Worm (Caenorhabditis elegans) whole organism, L1 larva: ENCODE measurements around the gene atg-9.
A peak's percentile ranks its signal among the peaks of the same experiment; 100 is the strongest.

Source experiments
- C34B4.2 ChIP-seq: sonication (generic microtip); optimal IDR thresholded peaks from 2 replicates; lab custom pipeline; 2017; ENCODE audit warnings: mild to moderate bottlenecking, missing genetic modification characterization, missing compliant biosample characterization
- Y116A8C.19 ChIP-seq: sonication (generic microtip); optimal IDR thresholded peaks from 2 replicates; lab custom pipeline; 2016; ENCODE audit warnings: missing compliant biosample characterization, missing genetic modification characterization, borderline replicate concordance
- ama-1 ChIP-seq: fragments of 150-350 bp; optimal IDR thresholded peaks from 2 replicates; lab custom pipeline; 2014
- ceh-88 ChIP-seq: fragments of 200-800 bp; sonication (Bioruptor generic); IDR thresholded peaks from 2 replicates; pipeline ENCODE4 v1.3.6; 2022; ENCODE audit warnings: missing genetic modification characterization, missing compliant biosample characterization
- ceh-90 ChIP-seq: sonication (generic microtip); optimal IDR thresholded peaks from 2 replicates; lab custom pipeline; 2016; ENCODE audit warnings: missing genetic modification characterization, missing compliant biosample characterization
- ces-1 ChIP-seq: fragments of 150-350 bp; optimal IDR thresholded peaks from 2 replicates; lab custom pipeline; 2014; ENCODE audit warnings: missing biosample characterization, missing genetic modification reagents, missing genetic modification characterization
- dsc-1 ChIP-seq: sonication (generic microtip); optimal IDR thresholded peaks from 2 replicates; lab custom pipeline; 2016; ENCODE audit warnings: mild to moderate bottlenecking, missing genetic modification characterization, missing compliant biosample characterization
- efl-1 ChIP-seq, 4 experiments: fragments of 150-350 bp; optimal IDR thresholded peaks in 3 of 4; peaks in 1 of 4; 1 replicate in 1 of 4; 2 replicates in 3 of 4; lab custom pipeline; 2014; ENCODE audit warnings: missing biosample characterization in 2 of 4, missing genetic modification characterization in 2 of 4, missing genetic modification reagents in 2 of 4
- egl-13 ChIP-seq: sonication (generic microtip); optimal IDR thresholded peaks from 2 replicates; lab custom pipeline; 2016; ENCODE audit warnings: missing genotype, missing genetic modification reagents, missing genetic modification characterization, missing compliant biosample characterization
- elt-2 ChIP-seq: sonication (generic microtip); optimal IDR thresholded peaks from 2 replicates; lab custom pipeline; 2016; ENCODE audit warnings: missing genetic modification characterization, mild to moderate bottlenecking, inconsistent platforms, missing compliant biosample characterization, missing genetic modification reagents
- ets-5 ChIP-seq: fragments of 200-800 bp; sonication (Bioruptor generic); IDR thresholded peaks from 2 replicates; pipeline ENCODE4 v1.3.6; 2022; ENCODE audit warnings: missing genetic modification characterization, missing compliant biosample characterization
- fkh-4 ChIP-seq: sonication (generic microtip); optimal IDR thresholded peaks from 2 replicates; lab custom pipeline; 2016; ENCODE audit warnings: missing compliant biosample characterization, missing genetic modification characterization, borderline replicate concordance
- fkh-8 ChIP-seq: sonication (generic microtip); optimal IDR thresholded peaks from 2 replicates; lab custom pipeline; 2016; ENCODE audit warnings: mild to moderate bottlenecking, missing genetic modification characterization, missing compliant biosample characterization
- fos-1 ChIP-seq: fragments of 150-350 bp; optimal IDR thresholded peaks from 2 replicates; lab custom pipeline; 2014; ENCODE audit warnings: missing biosample characterization, missing genetic modification characterization
- hlh-4 ChIP-seq: sonication (generic microtip); optimal IDR thresholded peaks from 2 replicates; lab custom pipeline; 2016; ENCODE audit warnings: mild to moderate bottlenecking, missing genetic modification characterization, missing compliant biosample characterization
- irx-1 ChIP-seq: sonication (generic microtip); optimal IDR thresholded peaks from 2 replicates; lab custom pipeline; 2016; ENCODE audit warnings: missing genetic modification characterization, missing compliant biosample characterization
- isw-1 ChIP-seq: fragments of 200-800 bp; sonication (Bioruptor generic); IDR thresholded peaks from 2 replicates; pipeline ENCODE4 v1.3.6; 2022; ENCODE audit warnings: missing genetic modification characterization, missing compliant biosample characterization
- lin-35 ChIP-seq, 2 experiments: fragments of 150-350 bp; optimal IDR thresholded peaks; 2 replicates each; lab custom pipeline; 2014; ENCODE audit warnings: missing biosample characterization in 2 of 2, missing genetic modification characterization in 2 of 2, missing genetic modification reagents in 2 of 2
- lsy-2 ChIP-seq, 2 experiments: fragments of 150-350 bp; optimal IDR thresholded peaks; 2 replicates each; lab custom pipeline; 2014; ENCODE audit warnings: missing biosample characterization in 2 of 2, missing genetic modification characterization in 2 of 2
- mab-9 ChIP-seq: fragments of 200-800 bp; sonication (Bioruptor generic); IDR thresholded peaks from 2 replicates; pipeline ENCODE4 v1.3.6; 2022; ENCODE audit warnings: missing genetic modification reagents, missing genetic modification characterization, missing compliant biosample characterization
- mef-2 ChIP-seq: fragments of 150-350 bp; optimal IDR thresholded peaks from 2 replicates; lab custom pipeline; 2014; ENCODE audit warnings: missing biosample characterization, missing genetic modification characterization
- nhr-20 ChIP-seq: sonication (generic microtip); optimal IDR thresholded peaks from 2 replicates; lab custom pipeline; 2016; ENCODE audit warnings: mild to moderate bottlenecking, missing genetic modification characterization, missing compliant biosample characterization
- nhr-237 ChIP-seq: fragments of 150-350 bp; optimal IDR thresholded peaks from 2 replicates; lab custom pipeline; 2014; ENCODE audit warnings: missing biosample characterization, missing genetic modification characterization
- nhr-28 ChIP-seq: fragments of 150-350 bp; optimal IDR thresholded peaks from 2 replicates; lab custom pipeline; 2014; ENCODE audit warnings: missing biosample characterization, missing genetic modification characterization
- nhr-47 ChIP-seq: sonication (generic microtip); optimal IDR thresholded peaks from 2 replicates; lab custom pipeline; 2016; ENCODE audit warnings: mild to moderate bottlenecking, missing genetic modification characterization, moderate library complexity, missing compliant biosample characterization
- nhr-71 ChIP-seq: sonication (generic microtip); optimal IDR thresholded peaks from 2 replicates; lab custom pipeline; 2016; ENCODE audit warnings: mild to moderate bottlenecking, missing genetic modification characterization, moderate library complexity, missing compliant biosample characterization
- nhr-85 ChIP-seq: sonication (generic microtip); peaks from one replicate; lab custom pipeline; 2016; ENCODE audit warnings: missing genetic modification characterization, inconsistent platforms, missing compliant biosample characterization
- pax-3 ChIP-seq: fragments of 200-800 bp; sonication (Bioruptor generic); optimal IDR thresholded peaks from 2 replicates; lab custom pipeline; 2018; ENCODE audit warnings: mild to moderate bottlenecking, missing genetic modification characterization, moderate library complexity, missing compliant biosample characterization
- snpc-4 ChIP-seq: fragments of 150-350 bp; optimal IDR thresholded peaks from 2 replicates; lab custom pipeline; 2014; ENCODE audit warnings: missing biosample characterization, missing genetic modification characterization
- snu-23 ChIP-seq: sonication (generic microtip); optimal IDR thresholded peaks from 2 replicates; lab custom pipeline; 2016; ENCODE audit warnings: missing genetic modification characterization, missing compliant biosample characterization
- swsn-7 ChIP-seq: sonication (generic microtip); optimal IDR thresholded peaks from 2 replicates; lab custom pipeline; 2016; ENCODE audit warnings: missing genetic modification characterization, missing compliant biosample characterization
- tbx-2 ChIP-seq: sonication (generic microtip); optimal IDR thresholded peaks from 2 replicates; lab custom pipeline; 2016; ENCODE audit warnings: missing genetic modification characterization, missing compliant biosample characterization
- unc-130 ChIP-seq: fragments of 150-350 bp; optimal IDR thresholded peaks from 2 replicates; lab custom pipeline; 2017; ENCODE audit warnings: missing biosample characterization, missing genetic modification characterization, inconsistent platforms
- unc-30 ChIP-seq: sonication (generic microtip); optimal IDR thresholded peaks from 2 replicates; lab custom pipeline; 2017; ENCODE audit warnings: missing biosample characterization, missing genetic modification characterization
- vab-15 ChIP-seq: sonication (generic microtip); optimal IDR thresholded peaks from 2 replicates; lab custom pipeline; 2017; ENCODE audit warnings: missing genotype, mild to moderate bottlenecking, missing genetic modification characterization, missing compliant biosample characterization
- xbp-1 ChIP-seq: sonication (generic microtip); optimal IDR thresholded peaks from 2 replicates; lab custom pipeline; 2016; ENCODE audit warnings: missing genetic modification characterization, missing compliant biosample characterization
- zag-1 ChIP-seq: fragments of 150-350 bp; optimal IDR thresholded peaks from 2 replicates; lab custom pipeline; 2014; ENCODE audit warnings: missing biosample characterization, missing genetic modification characterization
- ztf-11 ChIP-seq, 2 experiments: sonication (generic microtip); optimal IDR thresholded peaks; 2 replicates each; lab custom pipeline; 2016 to 2017; ENCODE audit warnings: missing genetic modification characterization in 2 of 2, missing biosample characterization in 1 of 2, missing compliant biosample characterization in 1 of 2

The atg-9 gene

DNA sequence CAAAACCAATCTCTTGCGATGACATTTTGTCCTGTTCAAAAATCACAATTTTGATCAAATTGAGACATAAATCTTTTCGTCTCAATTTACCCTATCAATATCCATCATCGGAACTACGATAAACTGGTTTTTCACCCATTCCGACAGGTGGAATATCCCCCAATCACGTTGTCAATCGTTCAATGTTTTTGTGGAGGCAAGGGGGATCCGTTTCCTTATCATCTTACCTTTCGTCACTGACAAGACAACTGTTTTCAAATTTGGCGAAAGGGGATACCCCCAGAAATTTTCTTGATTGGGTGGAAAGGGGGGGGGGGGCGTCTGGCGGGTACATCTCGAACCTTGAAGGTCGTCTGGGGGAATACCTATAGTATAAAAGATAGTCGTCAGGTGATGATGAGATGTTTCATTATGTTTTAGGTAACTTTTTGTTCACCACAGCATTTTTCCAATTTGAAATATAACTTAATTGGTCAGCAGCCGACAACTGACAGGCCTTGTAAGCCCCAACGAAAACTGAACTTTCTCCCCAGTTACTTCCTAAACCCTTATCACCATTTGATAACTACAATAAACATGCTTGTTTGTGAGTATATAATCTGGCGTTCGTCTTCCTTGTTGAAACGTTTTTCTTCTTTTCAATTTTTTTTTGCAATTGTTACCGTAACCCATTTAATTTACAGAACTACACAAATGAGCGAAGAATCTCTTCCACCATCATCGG, 32.2 kb downstream of the atg-9 start, which contains the start of gene ZK6.8 (continued):
- TF ChIP-seq dsc-1 (tag; lab: Kevin White, UChicago): no peak
- TF ChIP-seq snu-23 (GFP tag; lab: Kevin White, UChicago): peak; percentile 49
- no peak for TF ChIP-seq fos-1 (tag; lab: Kevin White, UChicago)
- TF ChIP-seq ama-1 (lab: Kevin White, UChicago): no peak
- TF ChIP-seq tbx-2 (tag; lab: Kevin White, UChicago): peak; percentile 73
- no peak for TF ChIP-seq fkh-4 (tag; lab: Kevin White, UChicago)
- TF ChIP-seq nhr-85 (tag; lab: Kevin White, UChicago): peak; percentile 99
- peak; percentile 57 for TF ChIP-seq vab-15 (tag; lab: Kevin White, UChicago)

- TF ChIP-seq C34B4.2 (tag; lab: Kevin White, UChicago) (no peak), ztf-11 (tag; optimal IDR thresholded peaks at IDR 0.05; lab: Kevin White, UChicago) (no peak), elt-2 (tag; lab: Kevin White, UChicago) (peak; percentile 48), efl-1 (optimal IDR thresholded peaks at IDR 0.05; lab: Kevin White, UChicago) (no peak), efl-1 (GFP tag; optimal IDR thresholded peaks at IDR 0.05 in 1 of 2; lab: Kevin White, UChicago) (no peak), unc-30 (tag; lab: Kevin White, UChicago) (no peak)
Measured at ce11 chrV:384511-384910, 35.3 kb downstream of the atg-9 start.

DNA sequence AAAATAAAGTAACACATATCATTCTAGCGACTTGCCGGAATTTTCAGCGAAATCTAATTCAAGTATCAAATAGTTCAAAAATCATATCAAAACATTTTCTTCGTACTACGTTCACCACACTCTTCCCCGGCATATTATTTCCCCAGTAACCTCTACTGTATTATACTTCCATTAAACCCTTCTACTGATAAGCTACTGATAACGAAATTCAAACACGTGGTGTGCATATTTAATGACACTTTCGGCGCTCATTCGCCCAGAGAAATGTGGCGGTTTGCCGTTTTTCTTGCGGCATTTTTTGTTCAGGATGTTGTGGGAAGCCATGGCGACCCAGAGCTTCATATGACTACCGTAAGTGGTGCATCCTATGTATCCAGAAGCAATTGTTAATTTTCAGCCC, 36.3 kb downstream of the atg-9 start, which contains the start of gene lipl-5:
Gene lipl-5 (plus strand): TSS at position 259 of the 400 bp plus-strand sequence.
- TF ChIP-seq Y116A8C.19 (tag; lab: Kevin White, UChicago) (no peak), egl-13 (tag; lab: Kevin White, UChicago) (no peak), mab-9 (GFP tag; lab: Robert Waterston, UW) (no peak), elt-2 (tag; lab: Kevin White, UChicago) (peak; percentile 81), isw-1 (GFP tag; lab: Robert Waterston, UW) (no peak), efl-1 (optimal IDR thresholded peaks at IDR 0.05; lab: Kevin White, UChicago) (no peak), efl-1 (GFP tag; optimal IDR thresholded peaks at IDR 0.05 in 1 of 2; lab: Kevin White, UChicago) (no peak), lin-35 (GFP tag; optimal IDR thresholded peaks at IDR 0.05; lab: Kevin White, UChicago) (peak in 1 of 2 experiments; percentile 18), unc-30 (tag; lab: Kevin White, UChicago) (no peak), fos-1 (tag; lab: Kevin White, UChicago) (no peak), ceh-88 (no peak), ztf-11 (tag; optimal IDR thresholded peaks at IDR 0.05; lab: Kevin White, UChicago) (no peak)

ce11 chrV:388397-388796, 39.2 kb downstream of the atg-9 start, which contains the start of gene ZK6.6:
ZK6.6 (plus strand) TSS chrV:388697.
- no peak for TF ChIP-seq fkh-8 (tag; lab: Kevin White, UChicago)
- no peak for TF ChIP-seq ets-5 (GFP tag; lab: Robert Waterston, UW)

- TF ChIP-seq nhr-237 (tag; lab: Kevin White, UChicago): no peak
- TF ChIP-seq swsn-7 (tag; lab: Kevin White, UChicago): no peak
- peak; percentile 59 for TF ChIP-seq nhr-47
- TF ChIP-seq nhr-28: no peak
- TF ChIP-seq pax-3 (tag; lab: Kevin White, UChicago): peak; percentile 38
- TF ChIP-seq fkh-8 (tag; lab: Kevin White, UChicago): peak; percentile 63
- TF ChIP-seq isw-1 (GFP tag; lab: Robert Waterston, UW): no peak
- TF ChIP-seq nhr-71 (tag; lab: Kevin White, UChicago): peak; percentile 47
- TF ChIP-seq unc-130 (tag; lab: Kevin White, UChicago): no peak
- no peak for TF ChIP-seq zag-1 (tag; lab: Kevin White, UChicago)
- TF ChIP-seq snpc-4 (tag; lab: Kevin White, UChicago): no peak
- TF ChIP-seq ets-5 (GFP tag; lab: Robert Waterston, UW): no peak
- no peak for TF ChIP-seq ces-1
- peak; percentile 50 for TF ChIP-seq nhr-20 (tag; lab: Kevin White, UChicago)
- TF ChIP-seq ceh-90: no peak
- TF ChIP-seq hlh-4: peak; percentile 35
- TF ChIP-seq xbp-1 (tag; lab: Kevin White, UChicago): no peak
- TF ChIP-seq tbx-2 (tag; lab: Kevin White, UChicago): no peak
- no peak for TF ChIP-seq irx-1 (tag; lab: Kevin White, UChicago)
- TF ChIP-seq mef-2 (tag; lab: Kevin White, UChicago): no peak
- peak; percentile 47 for TF ChIP-seq dsc-1 (tag; lab: Kevin White, UChicago)
- no peak for TF ChIP-seq lsy-2 (tag; optimal IDR thresholded peaks at IDR 0.05; lab: Kevin White, UChicago)
Measured at ce11 chrV:392199-392678, 43.1 kb downstream of the atg-9 start, which contains the start of gene nhr-254. nhr-254 (plus strand) TSS chrV:392628.
